Worm (Caenorhabditis elegans) whole organism, late embryonic: ENCODE measurements around the gene C05E7.3.

Source experiments
- C08G9.2 ChIP-seq: sonication (generic microtip); optimal IDR thresholded peaks from 2 replicates; lab custom pipeline; 2016; ENCODE audit warnings: mild to moderate bottlenecking, missing genetic modification characterization, moderate library complexity, missing compliant biosample characterization
- C38D4.7 ChIP-seq: fragments of 200-800 bp; sonication (Bioruptor generic); optimal IDR thresholded peaks from 2 replicates; lab custom pipeline; 2018; ENCODE audit warnings: mild to moderate bottlenecking, missing genetic modification characterization, moderate library complexity, missing compliant biosample characterization
- F13H6.1 ChIP-seq: sonication (generic microtip); optimal IDR thresholded peaks from 2 replicates; lab custom pipeline; 2016; ENCODE audit warnings: missing genetic modification characterization, missing compliant biosample characterization
- ama-1 ChIP-seq: fragments of 150-350 bp; optimal IDR thresholded peaks from 2 replicates; lab custom pipeline; 2014
- ceh-14 ChIP-seq: sonication (generic microtip); optimal IDR thresholded peaks from 2 replicates; lab custom pipeline; 2016; ENCODE audit warnings: missing genotype, missing genetic modification characterization, missing compliant biosample characterization
- ceh-31 ChIP-seq: sonication (generic microtip); optimal IDR thresholded peaks from 2 replicates; lab custom pipeline; 2016; ENCODE audit warnings: missing genetic modification characterization, missing compliant biosample characterization
- ceh-48 ChIP-seq: sonication (generic microtip); optimal IDR thresholded peaks from 2 replicates; lab custom pipeline; 2016; ENCODE audit warnings: missing genetic modification characterization, inconsistent platforms, missing compliant biosample characterization
- ceh-6 ChIP-seq: fragments of 200-800 bp; sonication (Bioruptor generic); optimal IDR thresholded peaks from 2 replicates; lab custom pipeline; 2018; ENCODE audit warnings: mild to moderate bottlenecking, missing genetic modification characterization, missing compliant biosample characterization
- eyg-1 ChIP-seq: sonication (generic microtip); optimal IDR thresholded peaks from 2 replicates; lab custom pipeline; 2016; ENCODE audit warnings: missing genotype, missing genetic modification characterization, missing compliant biosample characterization
- fkh-6 ChIP-seq: sonication (generic microtip); optimal IDR thresholded peaks from 2 replicates; lab custom pipeline; 2016; ENCODE audit warnings: missing genetic modification characterization, missing compliant biosample characterization
- hlh-30 ChIP-seq: sonication (generic microtip); optimal IDR thresholded peaks from 2 replicates; lab custom pipeline; 2017; ENCODE audit warnings: antibody characterized with exemption, missing genetic modification characterization, missing compliant biosample characterization; ENCODE audit not compliant: insufficient read depth
- madf-2 ChIP-seq: sonication (generic microtip); optimal IDR thresholded peaks from 2 replicates; lab custom pipeline; 2017; ENCODE audit warnings: missing genetic modification characterization, missing compliant biosample characterization
- nfya-1 ChIP-seq: sonication (generic microtip); optimal IDR thresholded peaks from 2 replicates; lab custom pipeline; 2017; ENCODE audit warnings: missing genetic modification characterization, mild to moderate bottlenecking, missing compliant biosample characterization, antibody characterized with exemption, moderate library complexity
- sdc-2 ChIP-seq: sonication (generic microtip); optimal IDR thresholded peaks from 2 replicates; lab custom pipeline; 2016; ENCODE audit warnings: missing genotype, missing genetic modification characterization, missing compliant biosample characterization
- tbx-7 ChIP-seq: sonication (generic microtip); optimal IDR thresholded peaks from 2 replicates; lab custom pipeline; 2016; ENCODE audit warnings: missing genotype, missing genetic modification characterization, missing compliant biosample characterization
- unc-42 ChIP-seq: sonication (generic microtip); optimal IDR thresholded peaks from 2 replicates; lab custom pipeline; 2016; ENCODE audit warnings: missing genotype, missing genetic modification characterization, missing compliant biosample characterization
- unc-55 ChIP-seq: sonication (generic microtip); optimal IDR thresholded peaks from 2 replicates; lab custom pipeline; 2017; ENCODE audit warnings: missing biosample characterization, missing genetic modification reagents, missing genetic modification characterization
- zip-5 ChIP-seq: sonication (generic microtip); optimal IDR thresholded peaks from 2 replicates; lab custom pipeline; 2016; ENCODE audit warnings: missing genetic modification characterization, missing compliant biosample characterization

The C05E7.3 gene

ce11 chrX:12902057-12902652 lies 44.3 kb downstream of the C05E7.3 start:
- TF ChIP-seq ceh-48 (no peak), nfya-1 (tag; lab: Kevin White, UChicago) (no peak), unc-42 (tag; lab: Kevin White, UChicago) (peak; percentile 92), ceh-31 (peak; percentile 32), sdc-2 (peak; percentile 54), fkh-6 (tag; lab: Kevin White, UChicago) (peak; percentile 16), C38D4.7 (GFP tag; lab: Kevin White, UChicago) (peak; percentile 22)

- no peak for TF ChIP-seq C08G9.2 (tag; lab: Kevin White, UChicago)
- TF ChIP-seq madf-2 (tag; lab: Kevin White, UChicago): no peak
- TF ChIP-seq ama-1 (lab: Kevin White, UChicago): no peak
- no peak for TF ChIP-seq eyg-1 (tag; lab: Kevin White, UChicago)
- no peak for TF ChIP-seq ceh-6 (GFP tag; lab: Kevin White, UChicago)
- TF ChIP-seq tbx-7 (tag; lab: Kevin White, UChicago): no peak
- no peak for TF ChIP-seq ceh-14 (tag; lab: Kevin White, UChicago)
- no peak for TF ChIP-seq F13H6.1 (tag; lab: Kevin White, UChicago)
- TF ChIP-seq unc-55 (GFP tag; lab: Kevin White, UChicago): no peak
- no peak for TF ChIP-seq zip-5 (tag; lab: Kevin White, UChicago)
- no peak for TF ChIP-seq hlh-30 (tag; lab: Kevin White, UChicago)
These were observed 47.1 kb downstream of the C05E7.3 start for ce11 chrX:12899140-12899888.
